Fruit fly (Drosophila melanogaster) whole organism, embryonic: ENCODE measurements around the gene CG2839.

ENCODE experiments used
- B-H2 ChIP-seq: fragments of 200-800 bp; sonication (Bioruptor generic); optimal IDR thresholded peaks from 2 replicates; lab custom pipeline; 2018; ENCODE audit warnings: missing biosample characterization, mild to moderate bottlenecking, missing genetic modification characterization
- CG10147 ChIP-seq: fragments of 200-800 bp; sonication (Bioruptor generic); optimal IDR thresholded peaks from 2 replicates; lab custom pipeline; 2019; ENCODE audit warnings: missing biosample characterization, mild to moderate bottlenecking, missing genetic modification characterization, moderate library complexity
- CG15514 ChIP-seq: fragments of 200-800 bp; sonication (Bioruptor generic); optimal IDR thresholded peaks from 3 replicates; lab custom pipeline; 2017; ENCODE audit warnings: missing biosample characterization, missing genetic modification characterization, mild to moderate bottlenecking, moderate library complexity, missing genetic modification reagents
- CG18764 ChIP-seq: fragments of 200-800 bp; sonication (Bioruptor generic); optimal IDR thresholded peaks from 3 replicates; lab custom pipeline; 2016; ENCODE audit warnings: missing biosample characterization, missing genetic modification characterization
- CG2889 ChIP-seq: fragments of 200-800 bp; sonication (Bioruptor generic); IDR thresholded peaks from 3 replicates; pipeline ENCODE4 v1.3.6; 2022; ENCODE audit warnings: missing biosample characterization, missing genetic modification characterization
- CG7987 ChIP-seq: fragments of 200-800 bp; sonication (Bioruptor generic); optimal IDR thresholded peaks from 2 replicates; lab custom pipeline; 2018; ENCODE audit warnings: missing biosample characterization, mild to moderate bottlenecking, missing genetic modification characterization, moderate library complexity
- Fer3 ChIP-seq: fragments of 200-800 bp; sonication (Bioruptor generic); optimal IDR thresholded peaks from 2 replicates; lab custom pipeline; 2018; ENCODE audit warnings: missing biosample characterization, mild to moderate bottlenecking, missing genetic modification characterization, moderate library complexity
- nerfin-1 ChIP-seq: fragments of 200-800 bp; sonication (Bioruptor generic); optimal IDR thresholded peaks from 3 replicates; lab custom pipeline; 2019; ENCODE audit warnings: missing biosample characterization, mild to moderate bottlenecking, missing genetic modification characterization, moderate library complexity
- nom ChIP-seq: fragments of 200-800 bp; sonication (Bioruptor generic); optimal IDR thresholded peaks from 2 replicates; lab custom pipeline; 2017; ENCODE audit warnings: missing biosample characterization, missing genetic modification characterization, mild to moderate bottlenecking, moderate library complexity, missing genetic modification reagents

- no peak for TF ChIP-seq B-H2 (GFP tag; lab: Kevin White, UChicago)
- TF ChIP-seq CG10147, result no peak
- no peak for TF ChIP-seq CG7987 (GFP tag; lab: Kevin White, UChicago)
- TF ChIP-seq nerfin-1 (tag; lab: Kevin White, UChicago), result no peak
- TF ChIP-seq Fer3 (tag; lab: Kevin White, UChicago), result no peak
- TF ChIP-seq CG2889 (GFP tag; lab: Robert Waterston, UW), result no peak
- TF ChIP-seq nom (GFP tag; lab: Kevin White, UChicago), result no peak
- TF ChIP-seq CG15514, result no peak
- TF ChIP-seq CG18764 (GFP tag; lab: Kevin White, UChicago), result no peak
These were observed at the start of gene CG2839 for dm6 chr2L:625352-625751.
